Worm (Caenorhabditis elegans) whole organism, mixed stage, embryonic: Measurements from ENCODE around the gene F12D9.2.
"Not testable (repeated sequence)": the region's sequence is repeated elsewhere in the genome, so short reads cannot be mapped to it uniquely, and the experiment has no call there.

ENCODE experiments used
- M03D4.4 ChIP-seq: sonication (generic microtip); optimal IDR thresholded peaks from 2 replicates; lab custom pipeline; 2017; ENCODE audit warnings: mild to moderate bottlenecking, missing genetic modification characterization, missing compliant biosample characterization
- bed-3 ChIP-seq: fragments of 200-800 bp; sonication (Bioruptor generic); optimal IDR thresholded peaks from 3 replicates; lab custom pipeline; 2018; ENCODE audit warnings: mild to moderate bottlenecking, missing genetic modification characterization, moderate library complexity, missing compliant biosample characterization
- blmp-1 ChIP-seq: fragments of 150-350 bp; optimal IDR thresholded peaks from 2 replicates; lab custom pipeline; 2014; ENCODE audit warnings: missing biosample characterization, missing genetic modification characterization
- ceh-39 ChIP-seq: fragments of 150-350 bp; optimal IDR thresholded peaks from 2 replicates; lab custom pipeline; 2014; ENCODE audit warnings: missing biosample characterization, missing genetic modification characterization
- ceh-43 ChIP-seq: fragments of 200-800 bp; sonication (Bioruptor generic); optimal IDR thresholded peaks from 2 replicates; lab custom pipeline; 2018; ENCODE audit warnings: mild to moderate bottlenecking, missing genetic modification characterization, moderate library complexity, missing compliant biosample characterization
- ceh-83 ChIP-seq: fragments of 200-800 bp; sonication (Bioruptor generic); optimal IDR thresholded peaks from 2 replicates; lab custom pipeline; 2018; ENCODE audit warnings: mild to moderate bottlenecking, missing genetic modification characterization, missing compliant biosample characterization
- ces-1 ChIP-seq: fragments of 150-350 bp; optimal IDR thresholded peaks from 2 replicates; lab custom pipeline; 2014; ENCODE audit warnings: missing biosample characterization, missing genetic modification reagents, missing genetic modification characterization
- cnd-1 ChIP-seq: fragments of 200-800 bp; sonication (Bioruptor generic); optimal IDR thresholded peaks from 2 replicates; lab custom pipeline; 2018; ENCODE audit warnings: mild to moderate bottlenecking, missing genetic modification characterization, missing compliant biosample characterization
- drap-1 ChIP-seq: fragments of 200-800 bp; sonication (Bioruptor generic); optimal IDR thresholded peaks from 3 replicates; lab custom pipeline; 2018; ENCODE audit warnings: mild to moderate bottlenecking, missing genetic modification characterization, missing compliant biosample characterization
- elt-1 ChIP-seq: sonication (generic microtip); optimal IDR thresholded peaks from 2 replicates; lab custom pipeline; 2017; ENCODE audit warnings: missing genetic modification characterization, mild to moderate bottlenecking, missing compliant biosample characterization, antibody characterized with exemption, moderate library complexity, borderline replicate concordance; ENCODE audit not compliant: insufficient read depth
- elt-3 ChIP-seq: fragments of 150-350 bp; optimal IDR thresholded peaks from 2 replicates; lab custom pipeline; 2014; ENCODE audit warnings: missing biosample characterization, missing genetic modification characterization
- flh-1 ChIP-seq: fragments of 200-800 bp; sonication (Bioruptor generic); optimal IDR thresholded peaks from 2 replicates; lab custom pipeline; 2018; ENCODE audit warnings: mild to moderate bottlenecking, missing genetic modification characterization, moderate library complexity, missing compliant biosample characterization
- ham-2 ChIP-seq: fragments of 200-800 bp; sonication (Bioruptor generic); optimal IDR thresholded peaks from 2 replicates; lab custom pipeline; 2018; ENCODE audit warnings: mild to moderate bottlenecking, missing genetic modification characterization, missing compliant biosample characterization
- lin-13 ChIP-seq: fragments of 150-350 bp; optimal IDR thresholded peaks from 2 replicates; lab custom pipeline; 2014; ENCODE audit warnings: missing biosample characterization, missing genetic modification characterization
- lsy-2 ChIP-seq: fragments of 150-350 bp; optimal IDR thresholded peaks from 2 replicates; lab custom pipeline; 2014; ENCODE audit warnings: missing biosample characterization, missing genetic modification characterization
- mab-5 ChIP-seq: fragments of 150-350 bp; optimal IDR thresholded peaks from 2 replicates; lab custom pipeline; 2014; ENCODE audit warnings: missing biosample characterization, missing genetic modification characterization
- mep-1 ChIP-seq: fragments of 150-350 bp; optimal IDR thresholded peaks from 2 replicates; lab custom pipeline; 2017; ENCODE audit warnings: missing biosample characterization, missing genetic modification reagents, missing genetic modification characterization, inconsistent platforms
- mls-2 ChIP-seq: sonication (generic microtip); optimal IDR thresholded peaks from 2 replicates; lab custom pipeline; 2016; ENCODE audit warnings: mild to moderate bottlenecking, missing genetic modification characterization, moderate library complexity, missing compliant biosample characterization
- nhr-12 ChIP-seq: fragments of 150-350 bp; optimal IDR thresholded peaks from 2 replicates; lab custom pipeline; 2014; ENCODE audit warnings: missing biosample characterization, missing genetic modification characterization
- nhr-237 ChIP-seq: fragments of 150-350 bp; optimal IDR thresholded peaks from 2 replicates; lab custom pipeline; 2014; ENCODE audit warnings: missing biosample characterization, missing genetic modification characterization
- nhr-28 ChIP-seq: fragments of 150-350 bp; optimal IDR thresholded peaks from 2 replicates; lab custom pipeline; 2014; ENCODE audit warnings: missing biosample characterization, missing genetic modification characterization
- nhr-76 ChIP-seq: sonication (generic microtip); optimal IDR thresholded peaks from 2 replicates; lab custom pipeline; 2017; ENCODE audit warnings: missing biosample characterization, missing genetic modification characterization
- sem-2 ChIP-seq: fragments of 200-800 bp; sonication (Bioruptor generic); optimal IDR thresholded peaks from 2 replicates; lab custom pipeline; 2018; ENCODE audit warnings: mild to moderate bottlenecking, missing genetic modification characterization, missing compliant biosample characterization
- snpc-4 ChIP-seq: fragments of 150-350 bp; optimal IDR thresholded peaks from 2 replicates; lab custom pipeline; 2014; ENCODE audit warnings: missing biosample characterization, missing genetic modification characterization
- sptf-1 ChIP-seq: sonication (generic microtip); optimal IDR thresholded peaks from 2 replicates; lab custom pipeline; 2017; ENCODE audit warnings: mild to moderate bottlenecking, missing genetic modification characterization, moderate library complexity, missing compliant biosample characterization
- tbx-8 ChIP-seq: fragments of 200-800 bp; sonication (Bioruptor generic); optimal IDR thresholded peaks from 2 replicates; lab custom pipeline; 2018; ENCODE audit warnings: mild to moderate bottlenecking, missing genetic modification characterization, moderate library complexity, missing compliant biosample characterization
- unc-39 ChIP-seq: fragments of 150-350 bp; optimal IDR thresholded peaks from 2 replicates; lab custom pipeline; 2014; ENCODE audit warnings: missing biosample characterization, missing genetic modification characterization
- unc-62 ChIP-seq: fragments of 150-350 bp; optimal IDR thresholded peaks from 2 replicates; lab custom pipeline; 2014; ENCODE audit warnings: missing biosample characterization, missing genetic modification reagents, missing genetic modification characterization
- zip-8 ChIP-seq: fragments of 150-350 bp; optimal IDR thresholded peaks from 2 replicates; lab custom pipeline; 2014; ENCODE audit warnings: missing biosample characterization, missing genetic modification characterization
- ztf-11 ChIP-seq: fragments of 150-350 bp; optimal IDR thresholded peaks from 2 replicates; lab custom pipeline; 2014; ENCODE audit warnings: missing biosample characterization, missing genetic modification characterization

F12D9.2 gene

ce11 chrX:8625090-8625489 is 21.8 kb downstream of the F12D9.2 start, which contains the start of gene K01A12.3:
Gene K01A12.3, minus strand, starts transcription at chrX:8625190.
- TF ChIP-seq cnd-1 (no peak), drap-1 (GFP tag; lab: Kevin White, UChicago) (no peak), mls-2 (tag; lab: Kevin White, UChicago) (no peak), lsy-2 (tag; lab: Kevin White, UChicago) (no peak), ces-1 (no peak), ham-2 (GFP tag; lab: Kevin White, UChicago) (no peak), sem-2 (GFP tag; lab: Kevin White, UChicago) (no peak), mep-1 (no peak), ztf-11 (tag; lab: Kevin White, UChicago) (no peak)
- TF ChIP-seq, all 35 proteins: peak for 0

ce11 chrX:8623840-8624591 is 22.9 kb downstream of the F12D9.2 start:
- TF ChIP-seq M03D4.4 (tag; lab: Kevin White, UChicago) (peak; percentile 5), ceh-83 (peak; percentile 64), ham-2 (GFP tag; lab: Kevin White, UChicago) (peak; percentile 33), drap-1 (GFP tag; lab: Kevin White, UChicago) (peak; percentile 23), unc-39 (tag; lab: Kevin White, UChicago) (no peak), ceh-43 (GFP tag; lab: Kevin White, UChicago) (peak; percentile 47), flh-1 (no peak)
- TF ChIP-seq, all 35 proteins: peak for 5

- no peak for TF ChIP-seq blmp-1
- no peak for TF ChIP-seq nhr-237 (tag; lab: Kevin White, UChicago)
- TF ChIP-seq bed-3, result no peak
- TF ChIP-seq ceh-43 (GFP tag; lab: Kevin White, UChicago), result no peak
- TF ChIP-seq mls-2 (tag; lab: Kevin White, UChicago), result no peak
- TF ChIP-seq nhr-12, result no peak
- no peak for TF ChIP-seq ceh-39 (tag; lab: Kevin White, UChicago)
- TF ChIP-seq sptf-1, result no peak
- no peak for TF ChIP-seq drap-1 (GFP tag; lab: Kevin White, UChicago)
These were observed 33.8 kb downstream of the F12D9.2 start, which contains the start of gene K01A12.2 for ce11 chrX:8613053-8613452. Gene K01A12.2, plus strand, starts transcription at chrX:8613353.

- TF ChIP-seq snpc-4 (tag; lab: Kevin White, UChicago) (no peak), nhr-12 (no peak), tbx-8 (GFP tag; lab: Kevin White, UChicago) (no peak), unc-39 (tag; lab: Kevin White, UChicago) (no peak), cnd-1 (no peak), lsy-2 (tag; lab: Kevin White, UChicago) (no peak), ces-1 (no peak), unc-62 (GFP tag; lab: Kevin White, UChicago) (no peak), lin-13 (tag; lab: Kevin White, UChicago) (no peak), nhr-76 (tag; lab: Kevin White, UChicago) (no peak), zip-8 (no peak), sem-2 (GFP tag; lab: Kevin White, UChicago) (no peak), elt-1 (no peak), nhr-28 (tag; lab: Kevin White, UChicago) (no peak), ceh-39 (tag; lab: Kevin White, UChicago) (no peak), M03D4.4 (tag; lab: Kevin White, UChicago) (no peak), elt-3 (no peak), flh-1 (no peak), mab-5 (no peak)
These were observed 34.6 kb downstream of the F12D9.2 start for ce11 chrX:8612278-8612677.

- not testable (repeated sequence) for TF ChIP-seq tbx-8 (GFP tag; lab: Kevin White, UChicago); sptf-1; ham-2 (GFP tag; lab: Kevin White, UChicago)
- TF ChIP-seq, all 35 proteins: peak for 0; not testable (repeated sequence) for 35
These were observed 36.3 kb downstream of the F12D9.2 start, which contains the start of gene K01A12.4 for ce11 chrX:8610606-8611005. Gene K01A12.4, plus strand, starts transcription at chrX:8610906.
